Worm (Caenorhabditis elegans) whole organism, L3 larva: ENCODE data around the gene gcy-33.

ENCODE experiments used
- R02D3.7 ChIP-seq: fragments of 150-350 bp; optimal IDR thresholded peaks from 2 replicates; lab custom pipeline; 2014; ENCODE audit warnings: missing biosample characterization, missing genetic modification characterization
- ZK546.5 ChIP-seq: sonication (generic microtip); optimal IDR thresholded peaks from 2 replicates; lab custom pipeline; 2017; ENCODE audit warnings: missing biosample characterization, missing genetic modification characterization
- aly-2 ChIP-seq: fragments of 150-350 bp; optimal IDR thresholded peaks from 2 replicates; lab custom pipeline; 2014; ENCODE audit warnings: missing biosample characterization, missing genetic modification characterization
- ama-1 ChIP-seq: fragments of 150-350 bp; optimal IDR thresholded peaks from 2 replicates; lab custom pipeline; 2018
- ceh-16 ChIP-seq: sonication (generic microtip); optimal IDR thresholded peaks from 2 replicates; lab custom pipeline; 2017; ENCODE audit warnings: missing biosample characterization, missing genetic modification characterization
- ceh-28 ChIP-seq: fragments of 150-350 bp; optimal IDR thresholded peaks from 2 replicates; lab custom pipeline; 2014; ENCODE audit warnings: missing biosample characterization, missing genetic modification reagents, missing genetic modification characterization
- ceh-82 ChIP-seq: fragments of 150-350 bp; optimal IDR thresholded peaks from 2 replicates; lab custom pipeline; 2014; ENCODE audit warnings: missing biosample characterization, missing genetic modification characterization
- ceh-9 ChIP-seq: sonication (generic microtip); optimal IDR thresholded peaks from 2 replicates; lab custom pipeline; 2018; ENCODE audit warnings: missing biosample characterization, missing genetic modification characterization
- daf-12 ChIP-seq: fragments of 150-350 bp; optimal IDR thresholded peaks from 2 replicates; lab custom pipeline; 2014; ENCODE audit warnings: missing biosample characterization, missing genetic modification reagents, missing genetic modification characterization
- egl-27 ChIP-seq: sonication (generic microtip); optimal IDR thresholded peaks from 4 replicates; lab custom pipeline; 2017; ENCODE audit warnings: missing biosample characterization, missing genetic modification reagents, missing genetic modification characterization
- egl-5 ChIP-seq: fragments of 150-350 bp; optimal IDR thresholded peaks from 2 replicates; lab custom pipeline; 2017; ENCODE audit warnings: missing biosample characterization, missing genetic modification reagents, missing genetic modification characterization, inconsistent platforms
- elt-1 ChIP-seq: fragments of 150-350 bp; optimal IDR thresholded peaks from 2 replicates; lab custom pipeline; 2014; ENCODE audit warnings: missing biosample characterization, missing genetic modification characterization
- elt-2 ChIP-seq: sonication (generic microtip); optimal IDR thresholded peaks from 2 replicates; lab custom pipeline; 2016; ENCODE audit warnings: missing genetic modification reagents, mild to moderate bottlenecking, missing genetic modification characterization, missing compliant biosample characterization
- elt-3 ChIP-seq, 3 experiments: fragments of 150-350 bp in 1 of 3; sonication (generic microtip) in 2 of 3; optimal IDR thresholded peaks; 2 replicates in 2 of 3; 4 replicates in 1 of 3; lab custom pipeline; 2014 to 2017; ENCODE audit warnings: missing biosample characterization in 3 of 3, missing genetic modification characterization in 3 of 3
- eor-1 ChIP-seq, 2 experiments: fragments of 150-350 bp; optimal IDR thresholded peaks; 2 replicates each; lab custom pipeline; 2014 to 2018; ENCODE audit warnings: missing biosample characterization in 2 of 2, missing genetic modification characterization in 2 of 2
- fkh-10 ChIP-seq: sonication (generic microtip); optimal IDR thresholded peaks from 2 replicates; lab custom pipeline; 2017; ENCODE audit warnings: missing biosample characterization, missing genetic modification reagents, missing genetic modification characterization
- fkh-2 ChIP-seq: fragments of 150-350 bp; optimal IDR thresholded peaks from 2 replicates; lab custom pipeline; 2014; ENCODE audit warnings: missing biosample characterization, missing genetic modification reagents, missing genetic modification characterization
- fos-1 ChIP-seq: fragments of 150-350 bp; optimal IDR thresholded peaks from 2 replicates; lab custom pipeline; 2014; ENCODE audit warnings: missing biosample characterization, missing genetic modification characterization
- hmg-11 ChIP-seq: sonication (generic microtip); optimal IDR thresholded peaks from 2 replicates; lab custom pipeline; 2016; ENCODE audit warnings: missing genetic modification characterization, missing compliant biosample characterization
- jun-1 ChIP-seq: fragments of 150-350 bp; optimal IDR thresholded peaks from 2 replicates; lab custom pipeline; 2014; ENCODE audit warnings: missing biosample characterization, missing genetic modification reagents, missing genetic modification characterization
- lin-15B ChIP-seq: fragments of 150-350 bp; optimal IDR thresholded peaks from 2 replicates; lab custom pipeline; 2014; ENCODE audit warnings: missing biosample characterization, missing genetic modification characterization
- lin-39 ChIP-seq: fragments of 150-350 bp; optimal IDR thresholded peaks from 2 replicates; lab custom pipeline; 2018; ENCODE audit warnings: missing biosample characterization, missing genetic modification reagents, missing genetic modification characterization
- lsy-12 ChIP-seq: sonication (generic microtip); optimal IDR thresholded peaks from 2 replicates; lab custom pipeline; 2016; ENCODE audit warnings: mild to moderate bottlenecking, missing genetic modification characterization, missing compliant biosample characterization
- mdl-1 ChIP-seq: fragments of 150-350 bp; optimal IDR thresholded peaks from 2 replicates; lab custom pipeline; 2014; ENCODE audit warnings: missing biosample characterization, missing genetic modification characterization
- mml-1 ChIP-seq: fragments of 150-350 bp; sonication (generic microtip); optimal IDR thresholded peaks from 3 replicates; lab custom pipeline; 2014; ENCODE audit warnings: missing biosample characterization, missing genetic modification characterization
- nfya-1 ChIP-seq: sonication (generic microtip); optimal IDR thresholded peaks from 2 replicates; lab custom pipeline; 2017; ENCODE audit warnings: missing genetic modification characterization, mild to moderate bottlenecking, missing compliant biosample characterization, antibody characterized with exemption, moderate library complexity; ENCODE audit not compliant: insufficient read depth
- nhr-11 ChIP-seq: fragments of 150-350 bp; optimal IDR thresholded peaks from 2 replicates; lab custom pipeline; 2014; ENCODE audit warnings: missing biosample characterization, missing genetic modification characterization
- nhr-12 ChIP-seq: fragments of 150-350 bp; optimal IDR thresholded peaks from 2 replicates; lab custom pipeline; 2014; ENCODE audit warnings: missing biosample characterization, missing genetic modification characterization
- nhr-23 ChIP-seq: fragments of 150-350 bp; optimal IDR thresholded peaks from 2 replicates; lab custom pipeline; 2014; ENCODE audit warnings: missing biosample characterization, missing genetic modification reagents, missing genetic modification characterization
- nhr-237 ChIP-seq: fragments of 150-350 bp; optimal IDR thresholded peaks from 2 replicates; lab custom pipeline; 2014; ENCODE audit warnings: missing biosample characterization, missing genetic modification characterization
- nhr-25 ChIP-seq: sonication (generic microtip); optimal IDR thresholded peaks from 2 replicates; lab custom pipeline; 2017; ENCODE audit warnings: missing biosample characterization, missing genetic modification characterization
- nhr-28 ChIP-seq: fragments of 150-350 bp; optimal IDR thresholded peaks from 2 replicates; lab custom pipeline; 2014; ENCODE audit warnings: missing biosample characterization, missing genetic modification characterization
- nhr-43 ChIP-seq: sonication (generic microtip); optimal IDR thresholded peaks from 2 replicates; lab custom pipeline; 2016; ENCODE audit warnings: mild to moderate bottlenecking, missing genetic modification characterization, missing compliant biosample characterization; ENCODE audit not compliant: poor library complexity, severe bottlenecking
- nhr-67 ChIP-seq: fragments of 150-350 bp; optimal IDR thresholded peaks from 2 replicates; lab custom pipeline; 2014; ENCODE audit warnings: missing biosample characterization, missing genetic modification characterization
- nhr-76 ChIP-seq: fragments of 150-350 bp; sonication (generic microtip); optimal IDR thresholded peaks from 5 replicates; lab custom pipeline; 2014; ENCODE audit warnings: missing biosample characterization, missing genetic modification characterization
- nhr-77 ChIP-seq: fragments of 150-350 bp; optimal IDR thresholded peaks from 2 replicates; lab custom pipeline; 2014; ENCODE audit warnings: missing biosample characterization, missing genetic modification characterization
- pha-4 ChIP-seq: fragments of 150-350 bp; optimal IDR thresholded peaks from 2 replicates; lab custom pipeline; 2014; ENCODE audit warnings: missing biosample characterization, missing genetic modification reagents, missing genetic modification characterization
- pqm-1 ChIP-seq: fragments of 150-350 bp; optimal IDR thresholded peaks from 2 replicates; lab custom pipeline; 2017; ENCODE audit warnings: missing biosample characterization, missing genetic modification characterization, inconsistent platforms
- sea-2 ChIP-seq: fragments of 150-350 bp; sonication (generic microtip); optimal IDR thresholded peaks from 4 replicates; lab custom pipeline; 2014; ENCODE audit warnings: missing biosample characterization, missing genetic modification reagents, missing genetic modification characterization
- skn-1 ChIP-seq: fragments of 150-350 bp; optimal IDR thresholded peaks from 2 replicates; lab custom pipeline; 2014; ENCODE audit warnings: missing biosample characterization, missing genetic modification characterization
- snpc-4 ChIP-seq: fragments of 150-350 bp; optimal IDR thresholded peaks from 2 replicates; lab custom pipeline; 2014; ENCODE audit warnings: missing biosample characterization, missing genetic modification characterization
- tbx-2 ChIP-seq: sonication (generic microtip); optimal IDR thresholded peaks from 2 replicates; lab custom pipeline; 2016; ENCODE audit warnings: mild to moderate bottlenecking, missing genetic modification characterization, missing compliant biosample characterization
- unc-39 ChIP-seq: sonication (generic microtip); optimal IDR thresholded peaks from 4 replicates; lab custom pipeline; 2017; ENCODE audit warnings: missing biosample characterization, missing genetic modification characterization
- unc-62 ChIP-seq: fragments of 150-350 bp; sonication (generic microtip); optimal IDR thresholded peaks from 4 replicates; lab custom pipeline; 2014; ENCODE audit warnings: missing biosample characterization, missing genetic modification reagents, missing genetic modification characterization
- zag-1 ChIP-seq: fragments of 150-350 bp; optimal IDR thresholded peaks from 2 replicates; lab custom pipeline; 2014; ENCODE audit warnings: missing biosample characterization, missing genetic modification characterization
- ztf-11 ChIP-seq: fragments of 150-350 bp; optimal IDR thresholded peaks from 2 replicates; lab custom pipeline; 2014; ENCODE audit warnings: missing biosample characterization, missing genetic modification characterization
- ztf-4 ChIP-seq: fragments of 150-350 bp; optimal IDR thresholded peaks from 2 replicates; lab custom pipeline; 2014; ENCODE audit warnings: missing biosample characterization, missing genetic modification characterization

The gcy-33 gene

ce11 chrV:12001747-12002456 lies at the start of gene gcy-33:
TSS of gene gcy-33 (minus strand) at chrV:12001797.
- TF ChIP-seq tbx-2, result peak; percentile 78
- no peak for TF ChIP-seq nhr-237 (tag; lab: Kevin White, UChicago)
- TF ChIP-seq elt-1 (tag; lab: Kevin White, UChicago), result no peak
- no peak for TF ChIP-seq skn-1 (tag; lab: Kevin White, UChicago)
- TF ChIP-seq jun-1 (tag; lab: Kevin White, UChicago), result peak; percentile 65
- TF ChIP-seq nhr-43 (tag; lab: Kevin White, UChicago), result peak; percentile 91
- no peak for TF ChIP-seq ZK546.5 (tag; lab: Kevin White, UChicago)
- TF ChIP-seq elt-2 (tag; lab: Kevin White, UChicago), result peak; percentile 94
- peak; percentile 16 for TF ChIP-seq aly-2 (tag; lab: Kevin White, UChicago)
- TF ChIP-seq unc-62 (GFP tag; lab: Kevin White, UChicago), result no peak
- TF ChIP-seq nhr-67 (tag; lab: Kevin White, UChicago), result no peak
- no peak for TF ChIP-seq unc-39
- TF ChIP-seq ceh-9 (tag; lab: Kevin White, UChicago), result no peak
- TF ChIP-seq egl-27 (tag; lab: Kevin White, UChicago), result peak; percentile 80
- TF ChIP-seq nhr-28 (tag; lab: Kevin White, UChicago), result no peak
- peak; percentile 97 for TF ChIP-seq pqm-1 (tag; lab: Kevin White, UChicago)
- no peak for TF ChIP-seq nhr-12 (tag; lab: Kevin White, UChicago)
- peak; percentile 78 for TF ChIP-seq nfya-1 (tag; lab: Kevin White, UChicago)
- TF ChIP-seq ztf-11 (tag; lab: Kevin White, UChicago), result no peak
- TF ChIP-seq mml-1 (tag; lab: Kevin White, UChicago), result no peak
- no peak for TF ChIP-seq ama-1
- TF ChIP-seq eor-1 (tag; optimal IDR thresholded peaks at IDR 0.05; lab: Kevin White, UChicago), result no peak
- TF ChIP-seq egl-5 (tag; lab: Kevin White, UChicago), result peak; percentile 75
- TF ChIP-seq zag-1 (tag; lab: Kevin White, UChicago), result no peak
- TF ChIP-seq nhr-25, result peak; percentile 71
- peak; percentile 61 for TF ChIP-seq ceh-82 (tag; lab: Kevin White, UChicago)
- peak; percentile 81 for TF ChIP-seq lin-39 (tag; lab: Kevin White, UChicago)
- peak; percentile 99 for TF ChIP-seq hmg-11 (tag; lab: Kevin White, UChicago)
- TF ChIP-seq lsy-12 (tag; lab: Kevin White, UChicago), result peak; percentile 84
- no peak for TF ChIP-seq elt-3 (tag; optimal IDR thresholded peaks at IDR 0.05; lab: Kevin White, UChicago)
- peak; percentile 67 for TF ChIP-seq ceh-28
- TF ChIP-seq ceh-16 (tag; lab: Kevin White, UChicago), result no peak
- TF ChIP-seq snpc-4 (tag; lab: Kevin White, UChicago), result peak; percentile 30
- peak; percentile 48 for TF ChIP-seq nhr-23
- TF ChIP-seq sea-2, result peak; percentile 60
- peak; percentile 64 for TF ChIP-seq R02D3.7 (tag; lab: Kevin White, UChicago)
- no peak for TF ChIP-seq lin-15B (tag; lab: Kevin White, UChicago)
- no peak for TF ChIP-seq fkh-2 (tag; lab: Kevin White, UChicago)
- TF ChIP-seq ztf-4 (tag; lab: Kevin White, UChicago), result peak; percentile 15
- no peak for TF ChIP-seq daf-12 (tag; lab: Kevin White, UChicago)
- no peak for TF ChIP-seq mdl-1 (tag; lab: Kevin White, UChicago)
- TF ChIP-seq nhr-77, result peak; percentile 36
- no peak for TF ChIP-seq nhr-11 (tag; lab: Kevin White, UChicago)
- peak; percentile 79 for TF ChIP-seq pha-4
- peak; percentile 6 for TF ChIP-seq nhr-76 (tag; lab: Kevin White, UChicago)
- TF ChIP-seq fkh-10 (GFP tag; lab: Kevin White, UChicago), result no peak
- TF ChIP-seq fos-1 (tag; lab: Kevin White, UChicago), result peak; percentile 62
